Fruit fly (Drosophila melanogaster) whole organism, pupa: ENCODE measurements around the gene CG13005.

ENCODE experiments used
- CG10348 ChIP-seq: fragments of 200-800 bp; sonication (Bioruptor generic); IDR thresholded peaks from 2 replicates; pipeline ENCODE4 v1.3.6; 2022; ENCODE audit warnings: missing biosample characterization, missing genetic modification characterization
- CG12605 ChIP-seq: fragments of 200-800 bp; sonication (Bioruptor generic); IDR thresholded peaks from 2 replicates; pipeline ENCODE4 v1.3.6; 2022; ENCODE audit warnings: missing biosample characterization, missing genetic modification characterization
- CG13204 ChIP-seq: fragments of 200-800 bp; sonication (Bioruptor generic); optimal IDR thresholded peaks from 2 replicates; lab custom pipeline; 2018; ENCODE audit warnings: missing biosample characterization, mild to moderate bottlenecking, missing genetic modification characterization, moderate library complexity
- CG14655 ChIP-seq: fragments of 200-800 bp; sonication (Bioruptor generic); optimal IDR thresholded peaks from 3 replicates; lab custom pipeline; 2017; ENCODE audit warnings: mild to moderate bottlenecking, missing biosample characterization, missing genetic modification reagents, missing genetic modification characterization
- CG15710 ChIP-seq: fragments of 200-800 bp; sonication (Bioruptor generic); optimal IDR thresholded peaks from 2 replicates; lab custom pipeline; 2018; ENCODE audit warnings: missing biosample characterization, mild to moderate bottlenecking, missing genetic modification characterization, moderate library complexity
- CG17806 ChIP-seq: fragments of 200-800 bp; sonication (Bioruptor generic); optimal IDR thresholded peaks from 2 replicates; lab custom pipeline; 2018; ENCODE audit warnings: missing biosample characterization, mild to moderate bottlenecking, missing genetic modification characterization, moderate library complexity
- CG32121 ChIP-seq: fragments of 200-800 bp; sonication (Bioruptor generic); IDR thresholded peaks from 2 replicates; pipeline ENCODE4 v1.3.6; 2022; ENCODE audit warnings: missing biosample characterization, missing genetic modification characterization
- CG34367 ChIP-seq: fragments of 200-800 bp; sonication (Bioruptor generic); optimal IDR thresholded peaks from 2 replicates; lab custom pipeline; 2018; ENCODE audit warnings: missing biosample characterization, mild to moderate bottlenecking, missing genetic modification characterization
- CG4496 ChIP-seq: fragments of 200-800 bp; sonication (Bioruptor generic); IDR thresholded peaks from 3 replicates; pipeline ENCODE4 v1.3.6; 2022; ENCODE audit warnings: missing biosample characterization, missing genetic modification characterization
- CG8159 ChIP-seq: fragments of 200-800 bp; sonication (Bioruptor generic); optimal IDR thresholded peaks from 3 replicates; lab custom pipeline; 2018; ENCODE audit warnings: missing biosample characterization, mild to moderate bottlenecking, missing genetic modification characterization, moderate library complexity
- CG8301 ChIP-seq: fragments of 200-800 bp; sonication (Bioruptor generic); optimal IDR thresholded peaks from 2 replicates; lab custom pipeline; 2018; ENCODE audit warnings: missing biosample characterization, mild to moderate bottlenecking, missing genetic modification characterization
- CG9948 ChIP-seq: fragments of 200-800 bp; sonication (Bioruptor generic); optimal IDR thresholded peaks from 2 replicates; lab custom pipeline; 2018; ENCODE audit warnings: missing biosample characterization, mild to moderate bottlenecking, missing genetic modification characterization, moderate library complexity
- D1 ChIP-seq: fragments of 200-800 bp; sonication (Bioruptor generic); optimal IDR thresholded peaks from 2 replicates; lab custom pipeline; 2018; ENCODE audit warnings: missing biosample characterization, mild to moderate bottlenecking, missing genetic modification characterization, moderate library complexity
- EcR ChIP-seq: fragments of 200-800 bp; sonication (Bioruptor generic); optimal IDR thresholded peaks from 3 replicates; lab custom pipeline; 2019; ENCODE audit warnings: missing biosample characterization, missing genetic modification characterization, mild to moderate bottlenecking, moderate library complexity, missing genetic modification reagents
- Ets98B ChIP-seq: fragments of 200-800 bp; sonication (Bioruptor generic); IDR thresholded peaks from 2 replicates; pipeline ENCODE4 v1.3.6; 2022; ENCODE audit warnings: missing biosample characterization, missing genetic modification characterization
- Pif1A ChIP-seq: fragments of 200-800 bp; sonication (Bioruptor generic); optimal IDR thresholded peaks from 3 replicates; lab custom pipeline; 2016; ENCODE audit warnings: missing biosample characterization, missing genetic modification characterization
- Pif1B ChIP-seq: fragments of 200-800 bp; sonication (Bioruptor generic); optimal IDR thresholded peaks from 3 replicates; lab custom pipeline; 2016; ENCODE audit warnings: missing biosample characterization, missing genetic modification characterization
- Snoo ChIP-seq: fragments of 200-800 bp; sonication (Bioruptor generic); optimal IDR thresholded peaks from 3 replicates; lab custom pipeline; 2017; ENCODE audit warnings: missing biosample characterization, mild to moderate bottlenecking, missing genetic modification characterization, inconsistent platforms
- fd96Ca ChIP-seq: fragments of 200-800 bp; sonication (Bioruptor generic); IDR thresholded peaks from 3 replicates; pipeline ENCODE4 v1.3.6; 2022; ENCODE audit warnings: missing biosample characterization, missing genetic modification characterization
- gl ChIP-seq: fragments of 200-800 bp; sonication (Bioruptor generic); optimal IDR thresholded peaks from 2 replicates; lab custom pipeline; 2018; ENCODE audit warnings: missing biosample characterization, mild to moderate bottlenecking, missing genetic modification characterization
- rn ChIP-seq: fragments of 200-800 bp; sonication (Bioruptor generic); IDR thresholded peaks from 2 replicates; pipeline ENCODE4 v1.3.6; 2022; ENCODE audit warnings: missing biosample characterization, missing genetic modification characterization

The CG13005 gene

DNA sequence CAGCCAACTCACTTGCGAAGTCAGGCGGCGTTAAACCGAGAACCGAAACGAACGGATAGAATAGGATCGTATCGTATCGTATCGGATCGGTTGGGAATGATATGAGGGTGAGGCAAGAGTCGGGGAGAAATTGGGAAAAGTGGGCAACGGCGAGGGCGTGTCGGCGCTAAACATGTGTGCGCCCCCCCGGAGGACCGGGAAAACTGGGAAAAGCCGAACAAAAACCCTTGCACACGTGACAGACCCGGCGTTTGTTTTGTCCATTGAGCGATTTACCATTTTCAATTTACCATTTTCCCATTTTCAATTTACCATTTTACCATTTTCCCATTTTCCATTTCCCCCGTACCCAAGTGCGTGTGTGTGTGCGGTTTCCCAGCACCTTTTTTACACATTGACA is 28.4 kb upstream of the CG13005 start:
- TF ChIP-seq rn (GFP tag; lab: Robert Waterston, UW) (no peak), D1 (no peak), CG34367 (tag; lab: Kevin White, UChicago) (no peak), Pif1B (GFP tag; lab: Kevin White, UChicago) (no peak), CG12605 (GFP tag; lab: Robert Waterston, UW) (no peak), CG4496 (no peak), Pif1A (GFP tag; lab: Kevin White, UChicago) (no peak), fd96Ca (GFP tag; lab: Robert Waterston, UW) (no peak), CG17806 (tag; lab: Kevin White, UChicago) (no peak), CG13204 (GFP tag; lab: Kevin White, UChicago) (no peak), gl (tag; lab: Kevin White, UChicago) (no peak), CG8159 (tag; lab: Kevin White, UChicago) (no peak), CG32121 (GFP tag; lab: Robert Waterston, UW) (no peak), Snoo (no peak), CG14655 (GFP tag; lab: Kevin White, UChicago) (no peak), CG9948 (no peak), Ets98B (GFP tag; lab: Robert Waterston, UW) (no peak), CG15710 (tag; lab: Kevin White, UChicago) (no peak), EcR (GFP tag; lab: Kevin White, UChicago) (no peak), CG8301 (tag; lab: Kevin White, UChicago) (no peak)

dm6 chrX:16778138-16778672 is 25.2 kb upstream of the CG13005 start:
- peak; percentile 12 for TF ChIP-seq CG9948
- TF ChIP-seq D1: no peak
- peak; percentile 56 for TF ChIP-seq CG14655 (GFP tag; lab: Kevin White, UChicago)
- TF ChIP-seq CG17806 (tag; lab: Kevin White, UChicago): peak; percentile 12
- peak; percentile 21 for TF ChIP-seq Pif1A (GFP tag; lab: Kevin White, UChicago)
- TF ChIP-seq CG4496: no peak; the same call in 2 of the 3 replicates
- no peak for TF ChIP-seq fd96Ca (GFP tag; lab: Robert Waterston, UW)
- peak; percentile 36 for TF ChIP-seq CG8301 (tag; lab: Kevin White, UChicago)
- TF ChIP-seq gl (tag; lab: Kevin White, UChicago): no peak
- TF ChIP-seq EcR (GFP tag; lab: Kevin White, UChicago): no peak
- peak; percentile 32 for TF ChIP-seq CG8159 (tag; lab: Kevin White, UChicago)
- TF ChIP-seq CG13204 (GFP tag; lab: Kevin White, UChicago): no peak
- TF ChIP-seq Pif1B (GFP tag; lab: Kevin White, UChicago): no peak
- no peak for TF ChIP-seq Ets98B (GFP tag; lab: Robert Waterston, UW)
- no peak for TF ChIP-seq rn (GFP tag; lab: Robert Waterston, UW)
- no peak for TF ChIP-seq CG34367 (tag; lab: Kevin White, UChicago)
- no peak for TF ChIP-seq CG10348 (GFP tag; lab: Robert Waterston, UW)

dm6 chrX:16780244-16780643 is 23.2 kb upstream of the CG13005 start:
- TF ChIP-seq CG10348 (GFP tag; lab: Robert Waterston, UW) (no peak), CG4496 (0 out of 3 replicates have a peak, but pooled peaks have one; percentile 34), Pif1A (GFP tag; lab: Kevin White, UChicago) (no peak)
- TF ChIP-seq, all 21 proteins: peak for 1

DNA sequence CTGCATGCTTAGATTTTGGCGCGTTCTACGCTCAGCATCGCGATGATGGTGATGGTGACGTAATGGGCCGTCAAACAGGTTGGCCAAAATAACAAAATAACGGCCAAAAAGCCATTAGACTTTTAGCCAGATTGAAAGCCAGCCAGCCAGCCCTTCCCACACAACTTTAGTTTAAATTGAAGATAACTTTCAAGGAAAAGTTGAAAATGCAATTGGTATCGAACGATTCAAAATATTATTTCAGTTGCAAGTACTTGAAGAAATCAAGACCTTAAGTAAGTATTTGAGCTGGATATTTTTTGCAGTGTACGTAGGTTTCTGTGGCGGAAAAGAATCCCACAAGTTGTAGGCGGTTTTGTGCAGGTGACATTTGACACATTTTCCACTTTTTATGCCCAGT is 22.4 kb upstream of the CG13005 start:
- peak; percentile 60 for TF ChIP-seq CG32121 (GFP tag; lab: Robert Waterston, UW)
- 0 out of 2 replicates have a peak, but pooled peaks have one; percentile 44 for TF ChIP-seq CG12605 (GFP tag; lab: Robert Waterston, UW)
- 0 out of 3 replicates have a peak, but pooled peaks have one; percentile 31 for TF ChIP-seq CG4496
- TF ChIP-seq fd96Ca (GFP tag; lab: Robert Waterston, UW): peak; percentile 59; the same call in 2 of the 3 replicates
- peak; percentile 53 for TF ChIP-seq Ets98B (GFP tag; lab: Robert Waterston, UW)
- TF ChIP-seq Snoo: no peak
- TF ChIP-seq gl (tag; lab: Kevin White, UChicago): no peak
- TF ChIP-seq, all 21 proteins: peak for 5

dm6 chrX:16782175-16782916 is 21.1 kb upstream of the CG13005 start:
- TF ChIP-seq Pif1A (GFP tag; lab: Kevin White, UChicago) (peak; percentile 56), CG32121 (GFP tag; lab: Robert Waterston, UW) (peak; percentile 74), CG17806 (tag; lab: Kevin White, UChicago) (peak; percentile 30), D1 (no peak), fd96Ca (GFP tag; lab: Robert Waterston, UW) (peak; percentile 79), CG9948 (peak; percentile 12), CG15710 (tag; lab: Kevin White, UChicago) (no peak), Ets98B (GFP tag; lab: Robert Waterston, UW) (peak; percentile 66), CG12605 (GFP tag; lab: Robert Waterston, UW) (peak; percentile 14; the same call in 1 of the 2 replicates), Snoo (no peak), CG8301 (tag; lab: Kevin White, UChicago) (peak; percentile 46), CG8159 (tag; lab: Kevin White, UChicago) (peak; percentile 19), CG4496 (peak; percentile 80)
